Worm (Caenorhabditis elegans): ENCODE results near the gene rev-1.

Gene rev-1

ce11 chrII:7892761-7893272, 7.6 kb upstream of the rev-1 start, which contains the start of gene ptc-1 (continued):
- no peak for TF ChIP-seq K12H6.12 (tag; optimal IDR thresholded peaks at IDR 0.05)
- no peak for TF ChIP-seq Y53F4B.3 (GFP tag; IDR thresholded peaks at IDR 0.05)
- peak; percentile 17 for TF ChIP-seq unc-130 (GFP tag; optimal IDR thresholded peaks at IDR 0.05)
- no peak for TF ChIP-seq nhr-80 (tag; optimal IDR thresholded peaks at IDR 0.05)
- TF ChIP-seq Y95B8A.8 (GFP tag; IDR thresholded peaks at IDR 0.05) = no peak
- no peak for TF ChIP-seq mel-28 (tag; optimal IDR thresholded peaks at IDR 0.05; ENCODE audit: borderline replicate concordance)
- no peak for TF ChIP-seq ztf-6 (GFP tag; IDR thresholded peaks at IDR 0.05)
- TF ChIP-seq sptf-2 (GFP tag; optimal IDR thresholded peaks at IDR 0.05) = no peak
- TF ChIP-seq unc-62 (GFP tag; optimal IDR thresholded peaks at IDR 0.05) = no peak
- TF ChIP-seq B0261.1 (tag; optimal IDR thresholded peaks at IDR 0.05) = no peak
- no peak for TF ChIP-seq aptf-2 (GFP tag; conservative IDR thresholded peaks at IDR 0.05)
- no peak for TF ChIP-seq ceh-27 (GFP tag; optimal IDR thresholded peaks at IDR 0.05)
- no peak for TF ChIP-seq madf-10 (tag; optimal IDR thresholded peaks at IDR 0.05)
- TF ChIP-seq Y79H2A.3 (GFP tag; conservative IDR thresholded peaks at IDR 0.05) = no peak
- TF ChIP-seq atf-7 (tag; optimal IDR thresholded peaks at IDR 0.05) = no peak

- TF ChIP-seq madf-3 (GFP tag; IDR thresholded peaks at IDR 0.05) = 0 out of 2 replicates have a peak, but pooled peaks have one; percentile 1
- no peak for TF ChIP-seq B0261.1 (tag; optimal IDR thresholded peaks at IDR 0.05)
These were observed 6.8 kb upstream of the rev-1 start for ce11 chrII:7893648-7894047.

- TF ChIP-seq tbx-9 (tag; optimal IDR thresholded peaks at IDR 0.05; ENCODE audit: borderline replicate concordance) (no peak), ekl-4 (GFP tag; IDR thresholded peaks at IDR 0.05) (no peak), F23B12.7 (tag; optimal IDR thresholded peaks at IDR 0.05; ENCODE audit: insufficient read depth) (no peak), Y67H2A.10 (GFP tag; conservative IDR thresholded peaks at IDR 0.05) (no peak), sea-2 (GFP tag; IDR thresholded peaks at IDR 0.05) (no peak), hlh-12 (tag; optimal IDR thresholded peaks at IDR 0.05) (no peak), lin-35 (GFP tag; optimal IDR thresholded peaks at IDR 0.05) (no peak), rpc-1 (optimal IDR thresholded peaks at IDR 0.05) (no peak), rpc-1 (tag; optimal IDR thresholded peaks at IDR 0.05) (no peak), lin-26 (GFP tag; IDR thresholded peaks at IDR 0.05) (no peak), tbp1 (GFP tag; optimal IDR thresholded peaks at IDR 0.05) (no peak), Y53G8AR.9 (GFP tag; conservative IDR thresholded peaks at IDR 0.05) (no peak), ceh-40 (GFP tag; IDR thresholded peaks at IDR 0.05) (no peak), T26A5.8 (tag; optimal IDR thresholded peaks at IDR 0.05) (no peak)
These were observed 5.2 kb upstream of the rev-1 start for ce11 chrII:7895190-7895589.

ce11 chrII:7900762-7901161, 340 bp downstream of the rev-1 start:
- TF ChIP-seq attf-5 (GFP tag; optimal IDR thresholded peaks at IDR 0.05) = no peak
- TF ChIP-seq ceh-58 (GFP tag; IDR thresholded peaks at IDR 0.05) = no peak
- TF ChIP-seq snpc-3.4 (tag; optimal IDR thresholded peaks at IDR 0.05) = no peak
- no peak for TF ChIP-seq ztf-22 (GFP tag; optimal IDR thresholded peaks at IDR 0.05)
- TF ChIP-seq F33H1.4 (GFP tag; IDR thresholded peaks at IDR 0.05) = no peak
- TF ChIP-seq cebp-1 (GFP tag; IDR thresholded peaks at IDR 0.05) = no peak
- no peak for TF ChIP-seq cebp-1 (tag; optimal IDR thresholded peaks at IDR 0.05)
- TF ChIP-seq zim-3 (tag; optimal IDR thresholded peaks at IDR 0.05) = no peak
- no peak for TF ChIP-seq rec-8 (tag; optimal IDR thresholded peaks at IDR 0.05)
- no peak for TF ChIP-seq F57A8.1 (GFP tag; optimal IDR thresholded peaks at IDR 0.05)
- TF ChIP-seq F55B11.4 (tag; optimal IDR thresholded peaks at IDR 0.05; ENCODE audit: borderline replicate concordance, insufficient read depth) = no peak
- no peak for TF ChIP-seq ets-4 (GFP tag; optimal IDR thresholded peaks at IDR 0.05)
- no peak for TF ChIP-seq nfya-2 (GFP tag; IDR thresholded peaks at IDR 0.05)
- TF ChIP-seq ekl-4 (GFP tag; IDR thresholded peaks at IDR 0.05) = no peak
